Fruit fly (Drosophila melanogaster): ENCODE measurements around the gene Srg1.

Gene Srg1

dm6 chr3R:24864719-24865400, at the start of gene Srg1, which contains the start of gene Elal (continued):
- no peak for TF ChIP-seq Pdp1 (GFP tag; optimal IDR thresholded peaks at IDR 0.05)
- TF ChIP-seq nerfin-1 (tag; optimal IDR thresholded peaks at IDR 0.05): no peak
- TF ChIP-seq CoRest (tag; optimal IDR thresholded peaks at IDR 0.05): peak; percentile 41
- TF ChIP-seq dimm (GFP tag; IDR thresholded peaks at IDR 0.05): no peak
- TF ChIP-seq hkb (optimal IDR thresholded peaks at IDR 0.05): no peak
- no peak for TF ChIP-seq hkb (GFP tag; IDR thresholded peaks at IDR 0.05)
- TF ChIP-seq CG17328 (GFP tag; IDR thresholded peaks at IDR 0.05): 0 out of 2 replicates have a peak, but pooled peaks have one; percentile 17
- peak; percentile 59 for TF ChIP-seq grau (tag; optimal IDR thresholded peaks at IDR 0.05)
- peak; percentile 56; the same call in 1 of the 2 replicates for TF ChIP-seq sob (GFP tag; IDR thresholded peaks at IDR 0.05)
- no peak for TF ChIP-seq trh (GFP tag; optimal IDR thresholded peaks at IDR 0.05)
- no peak for TF ChIP-seq CG5180 (GFP tag; optimal IDR thresholded peaks at IDR 0.05)
- peak; percentile 11; the same call in 1 of the 2 replicates for TF ChIP-seq Atf6 (GFP tag; IDR thresholded peaks at IDR 0.05)
- TF ChIP-seq toy (GFP tag; IDR thresholded peaks at IDR 0.05): 0 out of 2 replicates have a peak, but pooled peaks have one; percentile 12
- 0 out of 2 replicates have a peak, but pooled peaks have one; percentile 17 for TF ChIP-seq E2f1 (GFP tag; IDR thresholded peaks at IDR 0.05)
- TF ChIP-seq CG11398 (GFP tag; optimal IDR thresholded peaks at IDR 0.05): no peak
- TF ChIP-seq tup (GFP tag; optimal IDR thresholded peaks at IDR 0.05): no peak
- no peak for TF ChIP-seq CG18262 (tag; optimal IDR thresholded peaks at IDR 0.05)
- TF ChIP-seq CG7745 (tag; optimal IDR thresholded peaks at IDR 0.05): no peak
- no peak for TF ChIP-seq CG2199 (GFP tag; IDR thresholded peaks at IDR 0.05)
- TF ChIP-seq ATbp (GFP tag; optimal IDR thresholded peaks at IDR 0.05): no peak
- no peak for TF ChIP-seq CG34224 (GFP tag; IDR thresholded peaks at IDR 0.05; ENCODE audit: partially characterized antibody)
- no peak for TF ChIP-seq chif (GFP tag; optimal IDR thresholded peaks at IDR 0.05)
- TF ChIP-seq CG34422 (GFP tag; IDR thresholded peaks at IDR 0.05): no peak
- TF ChIP-seq CG15011 (GFP tag; optimal IDR thresholded peaks at IDR 0.05): no peak
- TF ChIP-seq Oaz (GFP tag; IDR thresholded peaks at IDR 0.05): no peak
- no peak for TF ChIP-seq HLHmδ (GFP tag; optimal IDR thresholded peaks at IDR 0.05)
- peak; percentile 41 for TF ChIP-seq nmo (GFP tag; optimal IDR thresholded peaks at IDR 0.05)
- TF ChIP-seq stwl (tag; optimal IDR thresholded peaks at IDR 0.05): no peak
- TF ChIP-seq CG10431 (GFP tag; optimal IDR thresholded peaks at IDR 0.05): no peak
- TF ChIP-seq ro (GFP tag; IDR thresholded peaks at IDR 0.05): no peak
- TF ChIP-seq Lhr (GFP tag; optimal IDR thresholded peaks at IDR 0.05): no peak
- no peak for TF ChIP-seq kni (GFP tag; optimal IDR thresholded peaks at IDR 0.05)
- TF ChIP-seq row (GFP tag; IDR thresholded peaks at IDR 0.05): peak; percentile 60
- TF ChIP-seq br (optimal IDR thresholded peaks at IDR 0.05): no peak
- TF ChIP-seq sens-2 (GFP tag; IDR thresholded peaks at IDR 0.05): no peak
- TF ChIP-seq Dad (GFP tag; optimal IDR thresholded peaks at IDR 0.05): no peak
- TF ChIP-seq Xbp1 (GFP tag; optimal IDR thresholded peaks at IDR 0.05): peak; percentile 6
- no peak for TF ChIP-seq CG14014 (GFP tag; IDR thresholded peaks at IDR 0.05)
- TF ChIP-seq CG32532 (GFP tag; IDR thresholded peaks at IDR 0.05): peak; percentile 53; the same call in 1 of the 2 replicates
- no peak for TF ChIP-seq CG17829 (tag; optimal IDR thresholded peaks at IDR 0.05)
- peak; percentile 14 for TF ChIP-seq Hmr (GFP tag; optimal IDR thresholded peaks at IDR 0.05)
- no peak for TF ChIP-seq D (optimal IDR thresholded peaks at IDR 0.05)
- TF ChIP-seq D (GFP tag; optimal IDR thresholded peaks at IDR 0.05): no peak
- no peak for TF ChIP-seq fd102C (GFP tag; optimal IDR thresholded peaks at IDR 0.05)
- no peak for TF ChIP-seq gce (GFP tag; IDR thresholded peaks at IDR 0.05)
- TF ChIP-seq unpg (GFP tag; optimal IDR thresholded peaks at IDR 0.05): peak; percentile 40
- TF ChIP-seq jumu (GFP tag; optimal IDR thresholded peaks at IDR 0.05): no peak
- no peak for TF ChIP-seq CG6254 (GFP tag; optimal IDR thresholded peaks at IDR 0.05)
- TF ChIP-seq CG7839 (tag; optimal IDR thresholded peaks at IDR 0.05): peak; percentile 49
- no peak for TF ChIP-seq ap (GFP tag; IDR thresholded peaks at IDR 0.05)
- no peak; the same call in 1 of the 2 replicates for TF ChIP-seq MBD-R2 (GFP tag; IDR thresholded peaks at IDR 0.05)

Data from whole organism, embryonic.